Comparison of ENCODE assay signal across 5 fruit fly cellular contexts in the genomic region with DNA sequence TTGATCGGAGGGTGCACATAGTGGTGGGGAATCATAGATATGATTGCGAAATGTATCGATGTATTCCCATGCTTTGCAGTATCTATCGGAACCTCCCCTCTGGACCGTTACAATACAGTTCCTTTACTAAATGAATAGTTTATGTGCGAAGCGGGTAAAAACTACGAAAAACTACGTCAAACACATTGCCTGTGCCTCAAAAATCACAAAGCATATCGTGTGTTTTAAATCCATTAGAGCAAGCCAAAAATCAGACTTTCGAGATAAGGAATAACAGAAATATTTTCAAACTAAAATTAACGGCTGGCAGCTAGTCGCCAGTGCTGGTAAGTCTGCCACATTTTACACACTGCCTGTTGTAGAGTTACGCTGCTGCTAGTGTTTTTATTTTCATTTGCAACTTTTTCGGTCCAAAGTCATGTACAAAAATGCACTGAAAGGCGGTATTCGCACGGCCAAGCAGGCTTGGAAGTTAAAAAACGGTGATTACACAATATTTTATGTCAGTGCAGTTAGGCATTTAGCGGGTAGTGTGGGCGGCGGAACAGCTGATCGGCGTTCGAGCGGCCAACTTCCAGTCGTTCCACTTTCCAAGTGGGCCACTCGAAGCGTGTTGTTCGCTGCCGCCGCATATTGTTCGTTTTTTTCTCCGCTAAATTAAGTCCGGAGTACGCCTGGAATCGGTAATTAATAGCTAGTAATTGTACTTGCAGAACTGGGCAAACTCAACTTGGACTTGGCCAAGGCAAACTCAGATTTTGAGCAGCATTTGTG.
TF ChIP-seq lines count a peak whose summit lies in the region.

No protein-coding gene starts in this region.

TF ChIP-seq in whole organism, adult, 20 proteins besides CTCF, POLR2A, EP300 and RAD21 (continued from another document):
- TF ChIP-seq CG12768 (GFP tag; optimal IDR thresholded peaks at IDR 0.05; lab: Kevin White, UChicago) = no peak
- no peak for TF ChIP-seq cic (GFP tag; optimal IDR thresholded peaks at IDR 0.05; lab: Kevin White, UChicago)

TF ChIP-seq in whole organism, embryonic, 481 proteins besides CTCF, POLR2A, EP300 and RAD21 (continued from another document and continues in another):
- TF ChIP-seq jigr1 (GFP tag; IDR thresholded peaks at IDR 0.05; lab: Robert Waterston, UW) = no peak
- TF ChIP-seq E2f1 (GFP tag; IDR thresholded peaks at IDR 0.05; lab: Robert Waterston, UW) = no peak; the same call in 1 of the 2 replicates
- peak; percentile 56 for TF ChIP-seq Atf-2 (GFP tag; optimal IDR thresholded peaks at IDR 0.05; lab: Kevin White, UChicago)
- peak; percentile 57; the same call in 1 of the 2 replicates for TF ChIP-seq CG14014 (GFP tag; IDR thresholded peaks at IDR 0.05; lab: Robert Waterston, UW)
- TF ChIP-seq gem (tag; optimal IDR thresholded peaks at IDR 0.05; lab: Kevin White, UChicago) = no peak
- peak; percentile 69 to 88 for TF ChIP-seq Pdp1 (GFP tag; optimal IDR thresholded peaks at IDR 0.05; lab: Kevin White, UChicago)
- peak; percentile 71 for TF ChIP-seq CG12942 (GFP tag; optimal IDR thresholded peaks at IDR 0.05; lab: Kevin White, UChicago)
- TF ChIP-seq HmgZ (tag; optimal IDR thresholded peaks at IDR 0.05; lab: Kevin White, UChicago) = peak; percentile 36
- TF ChIP-seq Lhr (GFP tag; optimal IDR thresholded peaks at IDR 0.05; lab: Kevin White, UChicago) = peak; percentile 36
- TF ChIP-seq insv (GFP tag; optimal IDR thresholded peaks at IDR 0.05; lab: Kevin White, UChicago) = peak in 1 of 2 experiments; percentile 27
- no peak for TF ChIP-seq CG17612 (GFP tag; IDR thresholded peaks at IDR 0.05; lab: Robert Waterston, UW)
- TF ChIP-seq CG17186 (GFP tag; optimal IDR thresholded peaks at IDR 0.05; lab: Kevin White, UChicago) = peak; percentile 93
- no peak for TF ChIP-seq eve (GFP tag; optimal IDR thresholded peaks at IDR 0.05; lab: Kevin White, UChicago)
- no peak for TF ChIP-seq CG11093 (GFP tag; IDR thresholded peaks at IDR 0.05; lab: Robert Waterston, UW)
- no peak for TF ChIP-seq Dfd (GFP tag; optimal IDR thresholded peaks at IDR 0.05; lab: Kevin White, UChicago)
- no peak for TF ChIP-seq Hey (tag; optimal IDR thresholded peaks at IDR 0.05; lab: Kevin White, UChicago)
- peak; percentile 40 for TF ChIP-seq bcd (GFP tag; optimal IDR thresholded peaks at IDR 0.05; lab: Kevin White, UChicago)
- TF ChIP-seq ERR (GFP tag; optimal IDR thresholded peaks at IDR 0.05; lab: Kevin White, UChicago) = peak; percentile 43
- peak; percentile 48 for TF ChIP-seq CG34224 (GFP tag; IDR thresholded peaks at IDR 0.05; lab: Robert Waterston, UW; ENCODE audit: partially characterized antibody)
- peak; percentile 56 for TF ChIP-seq row (GFP tag; IDR thresholded peaks at IDR 0.05; lab: Robert Waterston, UW)
- TF ChIP-seq Blimp-1 (GFP tag; optimal IDR thresholded peaks at IDR 0.05; lab: Kevin White, UChicago) = no peak
- TF ChIP-seq ttk (GFP tag; IDR thresholded peaks at IDR 0.05; lab: Robert Waterston, UW) = no peak
- TF ChIP-seq abd-A (tag; optimal IDR thresholded peaks at IDR 0.05; lab: Kevin White, UChicago) = no peak
- TF ChIP-seq Mes4 (GFP tag; optimal IDR thresholded peaks at IDR 0.05; lab: Kevin White, UChicago) = peak; percentile 58
- peak; percentile 72; the same call in 2 of the 3 replicates for TF ChIP-seq CG7963 (GFP tag; IDR thresholded peaks at IDR 0.05; lab: Robert Waterston, UW; ENCODE audit: partially characterized antibody)
- no peak for TF ChIP-seq kay (GFP tag; optimal IDR thresholded peaks at IDR 0.05; lab: Kevin White, UChicago)
- TF ChIP-seq zfh1 (GFP tag; IDR thresholded peaks at IDR 0.05; lab: Robert Waterston, UW) = peak; percentile 67; the same call in 2 of the 3 replicates
- TF ChIP-seq rib (GFP tag; IDR thresholded peaks at IDR 0.05; lab: Robert Waterston, UW) = no peak
- peak; percentile 5 for TF ChIP-seq exex (tag; optimal IDR thresholded peaks at IDR 0.05; lab: Kevin White, UChicago)

TF ChIP-seq in whole organism, prepupa, 60 proteins besides CTCF, POLR2A, EP300 and RAD21 (continued from another document and continues in another):
- TF ChIP-seq Eip75B (GFP tag; optimal IDR thresholded peaks at IDR 0.05; lab: Kevin White, UChicago) = peak; percentile 60
- TF ChIP-seq topi (GFP tag; optimal IDR thresholded peaks at IDR 0.05; lab: Kevin White, UChicago) = peak; percentile 72
- TF ChIP-seq eg (GFP tag; IDR thresholded peaks at IDR 0.05; lab: Robert Waterston, UW) = peak; percentile 81
- peak; percentile 85 for TF ChIP-seq esn (GFP tag; optimal IDR thresholded peaks at IDR 0.05; lab: Kevin White, UChicago)
- TF ChIP-seq Smox (GFP tag; optimal IDR thresholded peaks at IDR 0.05; lab: Kevin White, UChicago) = peak; percentile 72
- peak; percentile 91 for TF ChIP-seq Eip78C (GFP tag; lab: Kevin White, UChicago)
- TF ChIP-seq dac (GFP tag; optimal IDR thresholded peaks at IDR 0.05; lab: Kevin White, UChicago) = peak; percentile 49
- peak; percentile 77 for TF ChIP-seq cyc (GFP tag; optimal IDR thresholded peaks at IDR 0.05; lab: Kevin White, UChicago)
- peak; percentile 60 for TF ChIP-seq Sox14 (GFP tag; optimal IDR thresholded peaks at IDR 0.05; lab: Kevin White, UChicago)
- TF ChIP-seq CG3032 (tag; optimal IDR thresholded peaks at IDR 0.05; lab: Kevin White, UChicago) = peak; percentile 10
- TF ChIP-seq CG32006 (GFP tag; optimal IDR thresholded peaks at IDR 0.05; lab: Kevin White, UChicago) = peak; percentile 73
- peak; percentile 57 for TF ChIP-seq CG8319 (GFP tag; optimal IDR thresholded peaks at IDR 0.05; lab: Kevin White, UChicago)
- peak; percentile 59 for TF ChIP-seq CG6854 (GFP tag; optimal IDR thresholded peaks at IDR 0.05; lab: Kevin White, UChicago)
- no peak for TF ChIP-seq spab (GFP tag; optimal IDR thresholded peaks at IDR 0.05; lab: Kevin White, UChicago)
- no peak for TF ChIP-seq CG16779 (tag; optimal IDR thresholded peaks at IDR 0.05; lab: Kevin White, UChicago)
- peak; percentile 19 for TF ChIP-seq CG6808 (GFP tag; optimal IDR thresholded peaks at IDR 0.05; lab: Kevin White, UChicago)
- peak; percentile 80 for TF ChIP-seq acj6 (GFP tag; optimal IDR thresholded peaks at IDR 0.05; lab: Kevin White, UChicago)
- TF ChIP-seq CG31627 (GFP tag; optimal IDR thresholded peaks at IDR 0.05; lab: Kevin White, UChicago) = peak; percentile 80
- peak; percentile 49 for TF ChIP-seq CG1621 (tag; optimal IDR thresholded peaks at IDR 0.05; lab: Kevin White, UChicago)
- TF ChIP-seq CG10669 (GFP tag; optimal IDR thresholded peaks at IDR 0.05; lab: Kevin White, UChicago) = peak; percentile 50
- TF ChIP-seq CG34406 (GFP tag; optimal IDR thresholded peaks at IDR 0.05; lab: Kevin White, UChicago) = peak; percentile 44
- peak; percentile 32 for TF ChIP-seq Blimp-1 (GFP tag; optimal IDR thresholded peaks at IDR 0.05; lab: Kevin White, UChicago)
- peak; percentile 6 for TF ChIP-seq CG6276 (GFP tag; optimal IDR thresholded peaks at IDR 0.05; lab: Kevin White, UChicago)
- TF ChIP-seq achi (GFP tag; optimal IDR thresholded peaks at IDR 0.05; lab: Kevin White, UChicago) = peak; percentile 75
- TF ChIP-seq ss (GFP tag; optimal IDR thresholded peaks at IDR 0.05; lab: Kevin White, UChicago) = peak; percentile 15 to 38
- peak; percentile 42 to 47 for TF ChIP-seq salr (GFP tag; optimal IDR thresholded peaks at IDR 0.05; lab: Kevin White, UChicago)
- no peak for TF ChIP-seq dsx (GFP tag; optimal IDR thresholded peaks at IDR 0.05; lab: Kevin White, UChicago; ENCODE audit: poor library complexity, severe bottlenecking)
- TF ChIP-seq lz (GFP tag; optimal IDR thresholded peaks at IDR 0.05; lab: Kevin White, UChicago) = peak; percentile 78
- TF ChIP-seq Hr38 (GFP tag; optimal IDR thresholded peaks at IDR 0.05; lab: Kevin White, UChicago) = peak; percentile 68
- peak; percentile 86 for TF ChIP-seq CG3919 (GFP tag; optimal IDR thresholded peaks at IDR 0.05; lab: Kevin White, UChicago)
- peak; percentile 76 for TF ChIP-seq Hr4 (GFP tag; optimal IDR thresholded peaks at IDR 0.05; lab: Kevin White, UChicago)

TF ChIP-seq in whole organism, pupa, 21 proteins besides CTCF, POLR2A, EP300 and RAD21 (continued from another document):
- peak; percentile 38 for TF ChIP-seq CG15710 (tag; optimal IDR thresholded peaks at IDR 0.05; lab: Kevin White, UChicago)
- TF ChIP-seq Pif1A (GFP tag; optimal IDR thresholded peaks at IDR 0.05; lab: Kevin White, UChicago) = no peak

TF ChIP-seq in whole organism, wandering third instar larva, 38 proteins besides CTCF, POLR2A, EP300 and RAD21 (continued from another document):
- TF ChIP-seq dmrt93B (GFP tag; optimal IDR thresholded peaks at IDR 0.05; lab: Kevin White, UChicago) (peak; percentile 30), sv (GFP tag; optimal IDR thresholded peaks at IDR 0.05; lab: Kevin White, UChicago) (peak; percentile 73), fru (GFP tag; optimal IDR thresholded peaks at IDR 0.05; lab: Kevin White, UChicago) (peak; percentile 76), usp (GFP tag; optimal IDR thresholded peaks at IDR 0.05; lab: Kevin White, UChicago) (no peak), Rel (GFP tag; optimal IDR thresholded peaks at IDR 0.05; lab: Kevin White, UChicago) (no peak), Rel (tag; optimal IDR thresholded peaks at IDR 0.05; lab: Kevin White, UChicago) (peak; percentile 9), Sp1 (GFP tag; optimal IDR thresholded peaks at IDR 0.05; lab: Kevin White, UChicago) (peak; percentile 48), OdsH (GFP tag; optimal IDR thresholded peaks at IDR 0.05; lab: Kevin White, UChicago) (peak; percentile 81), rgr (GFP tag; optimal IDR thresholded peaks at IDR 0.05; lab: Kevin White, UChicago) (peak; percentile 87), tai (GFP tag; optimal IDR thresholded peaks at IDR 0.05; lab: Kevin White, UChicago) (no peak), HLH106 (tag; optimal IDR thresholded peaks at IDR 0.05; lab: Kevin White, UChicago) (peak; percentile 36)
